Worm (Caenorhabditis elegans): ENCODE data around the gene clec-78.

- TF ChIP-seq hmbx-1 (tag; optimal IDR thresholded peaks at IDR 0.05) = no peak
- no peak for TF ChIP-seq ceh-13 (GFP tag; optimal IDR thresholded peaks at IDR 0.05)
- TF ChIP-seq tbx-11 (GFP tag; IDR thresholded peaks at IDR 0.05) = no peak
- no peak for TF ChIP-seq F13C5.2 (tag; optimal IDR thresholded peaks at IDR 0.05)
- no peak for TF ChIP-seq tra-4 (tag; optimal IDR thresholded peaks at IDR 0.05)
- no peak for TF ChIP-seq hmg-4 (GFP tag; optimal IDR thresholded peaks at IDR 0.05)
- TF ChIP-seq pes-1 (GFP tag; IDR thresholded peaks at IDR 0.05) = no peak
- no peak for TF ChIP-seq sea-1 (GFP tag; conservative IDR thresholded peaks at IDR 0.05)
- TF ChIP-seq ama-1 (optimal IDR thresholded peaks at IDR 0.05) = no peak
These were observed 58.7 kb downstream of the clec-78 start for ce11 chrIV:4047628-4048027.
